Fruit fly (Drosophila melanogaster): Measurements from ENCODE around the gene CG12746.

The CG12746 gene

DNA sequence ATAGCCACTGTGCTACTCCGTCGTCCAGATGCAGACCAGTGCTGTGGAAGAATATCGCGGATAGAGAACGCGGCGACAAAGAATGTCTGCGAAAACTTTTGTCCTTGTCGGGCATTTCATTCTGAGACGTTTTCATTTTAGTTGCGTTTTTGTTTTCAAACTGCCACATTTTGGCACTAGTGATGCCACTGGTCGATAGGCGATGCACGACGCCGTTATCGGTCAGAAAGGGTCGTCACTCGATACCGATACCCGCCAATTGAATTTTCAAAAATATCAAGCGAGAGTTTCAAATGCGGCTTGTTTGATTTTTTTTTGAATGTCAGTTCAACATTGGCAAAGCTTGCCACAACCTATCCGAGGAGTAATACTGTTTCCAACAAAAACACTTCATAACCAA is 14.2 kb upstream of the CG12746 start (continued):
- TF ChIP-seq CG17802 (tag; optimal IDR thresholded peaks at IDR 0.05) (no peak), CG6175 (GFP tag; IDR thresholded peaks at IDR 0.05) (no peak), scrt (GFP tag; optimal IDR thresholded peaks at IDR 0.05) (no peak), hb (GFP tag; IDR thresholded peaks at IDR 0.05; ENCODE audit: partially characterized antibody) (peak; percentile 64; the same call in 1 of the 3 replicates), amos (GFP tag; IDR thresholded peaks at IDR 0.05; ENCODE audit: partially characterized antibody) (peak; percentile 72), D (optimal IDR thresholded peaks at IDR 0.05) (no peak), D (GFP tag; optimal IDR thresholded peaks at IDR 0.05) (no peak), CG10654 (GFP tag; optimal IDR thresholded peaks at IDR 0.05) (no peak), CG18619 (GFP tag; optimal IDR thresholded peaks at IDR 0.05) (no peak), Pdp1 (GFP tag; optimal IDR thresholded peaks at IDR 0.05) (no peak), ssp (GFP tag; IDR thresholded peaks at IDR 0.05) (no peak), cas (GFP tag; IDR thresholded peaks at IDR 0.05) (no peak), CG11398 (GFP tag; optimal IDR thresholded peaks at IDR 0.05) (no peak), CG15696 (tag; optimal IDR thresholded peaks at IDR 0.05) (no peak), ken (GFP tag; IDR thresholded peaks at IDR 0.05) (no peak), odd (GFP tag; optimal IDR thresholded peaks at IDR 0.05) (no peak), CG14860 (GFP tag; IDR thresholded peaks at IDR 0.05; ENCODE audit: partially characterized antibody) (peak; percentile 66; the same call in 2 of the 3 replicates), hth (optimal IDR thresholded peaks at IDR 0.05) (no peak), bowl (GFP tag; IDR thresholded peaks at IDR 0.05) (no peak), CG6654 (GFP tag; optimal IDR thresholded peaks at IDR 0.05) (no peak), CG17912 (GFP tag; optimal IDR thresholded peaks at IDR 0.05) (no peak), CG4282 (GFP tag; optimal IDR thresholded peaks at IDR 0.05) (no peak), schlank (tag; optimal IDR thresholded peaks at IDR 0.05) (no peak), Bdp1 (GFP tag; optimal IDR thresholded peaks at IDR 0.05) (no peak), bbx (GFP tag; IDR thresholded peaks at IDR 0.05; ENCODE audit: partially characterized antibody) (peak; percentile 70), CG14014 (GFP tag; IDR thresholded peaks at IDR 0.05) (no peak), CG17359 (tag; optimal IDR thresholded peaks at IDR 0.05) (no peak), tup (GFP tag; optimal IDR thresholded peaks at IDR 0.05) (no peak), lov (optimal IDR thresholded peaks at IDR 0.05) (no peak), lov (GFP tag; IDR thresholded peaks at IDR 0.05) (no peak), CG4360 (GFP tag; IDR thresholded peaks at IDR 0.05) (no peak), unpg (GFP tag; optimal IDR thresholded peaks at IDR 0.05) (no peak), ro (GFP tag; IDR thresholded peaks at IDR 0.05) (no peak), CG11696 (GFP tag; IDR thresholded peaks at IDR 0.05) (no peak), Abd-B (GFP tag; optimal IDR thresholded peaks at IDR 0.05) (no peak), zen2 (GFP tag; IDR thresholded peaks at IDR 0.05; ENCODE audit: partially characterized antibody) (peak; percentile 82; the same call in 2 of the 3 replicates), CG43689 (GFP tag; IDR thresholded peaks at IDR 0.05) (no peak), tx (GFP tag; optimal IDR thresholded peaks at IDR 0.05) (no peak), sob (GFP tag; IDR thresholded peaks at IDR 0.05) (no peak), unc-4 (GFP tag; IDR thresholded peaks at IDR 0.05; ENCODE audit: partially characterized antibody) (peak; percentile 67), zfh2 (GFP tag; optimal IDR thresholded peaks at IDR 0.05) (no peak), Usf (GFP tag; optimal IDR thresholded peaks at IDR 0.05) (no peak), CG15479 (GFP tag; optimal IDR thresholded peaks at IDR 0.05) (no peak), CG5953 (GFP tag; IDR thresholded peaks at IDR 0.05) (no peak), ap (GFP tag; IDR thresholded peaks at IDR 0.05) (no peak), so (GFP tag; IDR thresholded peaks at IDR 0.05) (no peak), CG3163 (GFP tag; optimal IDR thresholded peaks at IDR 0.05) (no peak), Nf-YC (tag; optimal IDR thresholded peaks at IDR 0.05) (no peak), CG6791 (GFP tag; IDR thresholded peaks at IDR 0.05; ENCODE audit: partially characterized antibody) (peak; percentile 65), CG8290 (GFP tag; optimal IDR thresholded peaks at IDR 0.05) (no peak), CG8290 (tag; optimal IDR thresholded peaks at IDR 0.05) (no peak), stwl (tag; optimal IDR thresholded peaks at IDR 0.05) (peak; percentile 59)

All from whole organism, embryonic.